Fruit fly (Drosophila melanogaster) whole organism, embryonic: Measurements from ENCODE around the gene Pdi.

ENCODE experiments used
- Ada2b ChIP-seq: fragments of 200-800 bp; sonication (Bioruptor generic); IDR thresholded peaks from 2 replicates; pipeline ENCODE4 v1.3.6; 2022; ENCODE audit warnings: missing biosample characterization, missing genetic modification characterization
- Atf-2 ChIP-seq: fragments of 200-800 bp; sonication (Bioruptor generic); optimal IDR thresholded peaks from 2 replicates; lab custom pipeline; 2016; ENCODE audit warnings: missing biosample characterization, missing genetic modification characterization
- Blimp-1 ChIP-seq: fragments of 200-800 bp; sonication (Bioruptor generic); optimal IDR thresholded peaks from 3 replicates; lab custom pipeline; 2018; ENCODE audit warnings: missing biosample characterization, missing genetic modification characterization, mild to moderate bottlenecking, moderate library complexity, missing genetic modification reagents
- BtbVII ChIP-seq: fragments of 200-800 bp; sonication (Bioruptor generic); optimal IDR thresholded peaks from 3 replicates; lab custom pipeline; 2017; ENCODE audit warnings: missing biosample characterization, mild to moderate bottlenecking, missing genetic modification characterization
- CG10209 ChIP-seq: fragments of 200-800 bp; sonication (Bioruptor generic); optimal IDR thresholded peaks from 3 replicates; lab custom pipeline; 2017; ENCODE audit warnings: missing biosample characterization, mild to moderate bottlenecking, missing genetic modification characterization, missing genetic modification reagents
- CG10565 ChIP-seq: fragments of 200-800 bp; sonication (Bioruptor generic); optimal IDR thresholded peaks from 3 replicates; lab custom pipeline; 2016; ENCODE audit warnings: missing biosample characterization, mild to moderate bottlenecking, missing genetic modification characterization
- CG1233 ChIP-seq: fragments of 200-800 bp; sonication (Bioruptor generic); optimal IDR thresholded peaks from 4 replicates; lab custom pipeline; 2018; ENCODE audit warnings: missing biosample characterization, mild to moderate bottlenecking, missing genetic modification characterization
- CG12659 ChIP-seq: fragments of 200-800 bp; sonication (Bioruptor generic); optimal IDR thresholded peaks from 3 replicates; lab custom pipeline; 2017; ENCODE audit warnings: mild to moderate bottlenecking, missing biosample characterization, missing genetic modification reagents, missing genetic modification characterization
- CG12942 ChIP-seq: fragments of 200-800 bp; sonication (Bioruptor generic); optimal IDR thresholded peaks from 3 replicates; lab custom pipeline; 2016; ENCODE audit warnings: missing biosample characterization, missing genetic modification characterization
- CG13424 ChIP-seq: fragments of 200-800 bp; sonication (Bioruptor generic); optimal IDR thresholded peaks from 2 replicates; lab custom pipeline; 2019; ENCODE audit warnings: missing biosample characterization, mild to moderate bottlenecking, missing genetic modification characterization, moderate library complexity
- CG13775 ChIP-seq: fragments of 200-800 bp; sonication (Bioruptor generic); optimal IDR thresholded peaks from 3 replicates; lab custom pipeline; 2017; ENCODE audit warnings: missing biosample characterization, mild to moderate bottlenecking, missing genetic modification characterization
- CG14710 ChIP-seq: fragments of 200-800 bp; sonication (Bioruptor generic); optimal IDR thresholded peaks from 3 replicates; lab custom pipeline; 2019; ENCODE audit warnings: missing biosample characterization, mild to moderate bottlenecking, missing genetic modification characterization, moderate library complexity
- CG15479 ChIP-seq: fragments of 200-800 bp; sonication (Bioruptor generic); optimal IDR thresholded peaks from 3 replicates; lab custom pipeline; 2019; ENCODE audit warnings: missing biosample characterization, mild to moderate bottlenecking, missing genetic modification characterization, moderate library complexity
- CG16813 ChIP-seq: fragments of 200-800 bp; sonication (Bioruptor generic); IDR thresholded peaks from 3 replicates; pipeline ENCODE4 v1.3.6; 2022; ENCODE audit warnings: missing biosample characterization, missing genetic modification characterization; ENCODE audit not compliant: partially characterized antibody
- CG17359 ChIP-seq: fragments of 200-800 bp; sonication (Bioruptor generic); optimal IDR thresholded peaks from 3 replicates; lab custom pipeline; 2018; ENCODE audit warnings: missing biosample characterization, mild to moderate bottlenecking, missing genetic modification characterization, moderate library complexity
- CG17385 ChIP-seq: fragments of 200-800 bp; sonication (Bioruptor generic); optimal IDR thresholded peaks from 3 replicates; lab custom pipeline; 2018; ENCODE audit warnings: missing biosample characterization, mild to moderate bottlenecking, missing genetic modification characterization
- CG18011 ChIP-seq: fragments of 200-800 bp; sonication (Bioruptor generic); optimal IDR thresholded peaks from 2 replicates; lab custom pipeline; 2017; ENCODE audit warnings: missing biosample characterization, missing genetic modification characterization, mild to moderate bottlenecking, moderate library complexity, missing genotype
- CG34422 ChIP-seq: fragments of 200-800 bp; sonication (Bioruptor generic); IDR thresholded peaks from 3 replicates; pipeline ENCODE4 v1.3.6; 2022; ENCODE audit warnings: missing biosample characterization, missing genetic modification characterization
- CG3995 ChIP-seq: fragments of 200-800 bp; sonication (Bioruptor generic); optimal IDR thresholded peaks from 3 replicates; lab custom pipeline; 2016; ENCODE audit warnings: missing biosample characterization, missing genetic modification characterization
- CG4404 ChIP-seq: fragments of 200-800 bp; sonication (Bioruptor generic); IDR thresholded peaks from 2 replicates; pipeline ENCODE4 v1.3.6; 2022; ENCODE audit warnings: missing biosample characterization, missing genetic modification characterization
- CG6254 ChIP-seq: fragments of 200-800 bp; sonication (Bioruptor generic); optimal IDR thresholded peaks from 3 replicates; lab custom pipeline; 2017; ENCODE audit warnings: mild to moderate bottlenecking, missing biosample characterization, missing genetic modification reagents, missing genetic modification characterization
- CG8290 ChIP-seq, 3 experiments: fragments of 200-800 bp; sonication (Bioruptor generic); optimal IDR thresholded peaks; 2 replicates each; lab custom pipeline; 2016 to 2019; ENCODE audit warnings: missing biosample characterization in 3 of 3, missing genetic modification characterization in 3 of 3, mild to moderate bottlenecking in 2 of 3, moderate library complexity in 1 of 3
- Deaf1 ChIP-seq: fragments of 200-800 bp; optimal IDR thresholded peaks from 3 replicates; lab custom pipeline; 2019; ENCODE audit warnings: missing biosample characterization, mild to moderate bottlenecking, missing genetic modification characterization, moderate library complexity
- Gsc ChIP-seq: fragments of 200-800 bp; sonication (Bioruptor generic); IDR thresholded peaks from 2 replicates; pipeline ENCODE4 v1.3.6; 2022; ENCODE audit warnings: missing biosample characterization, missing genetic modification characterization
- Lhr ChIP-seq: fragments of 200-800 bp; sonication (Bioruptor generic); optimal IDR thresholded peaks from 3 replicates; lab custom pipeline; 2017; ENCODE audit warnings: mild to moderate bottlenecking, missing biosample characterization, missing genetic modification reagents, missing genetic modification characterization
- NC2α ChIP-seq: fragments of 200-800 bp; sonication (Bioruptor generic); optimal IDR thresholded peaks from 2 replicates; lab custom pipeline; 2016; ENCODE audit warnings: missing biosample characterization, missing genetic modification characterization
- Sin3A ChIP-seq: fragments of >200 bp; optimal IDR thresholded peaks from 2 replicates; lab custom pipeline; 2018
- Ssrp ChIP-seq: fragments of 200-800 bp; sonication (Bioruptor generic); optimal IDR thresholded peaks from 2 replicates; lab custom pipeline; 2018; ENCODE audit warnings: missing biosample characterization, mild to moderate bottlenecking, missing genetic modification characterization, moderate library complexity
- bab2 ChIP-seq: fragments of 200-800 bp; sonication (Bioruptor generic); optimal IDR thresholded peaks from 2 replicates; lab custom pipeline; 2016; ENCODE audit warnings: missing biosample characterization, missing genetic modification characterization
- bigmax ChIP-seq: fragments of 200-800 bp; sonication (Bioruptor generic); optimal IDR thresholded peaks from 2 replicates; lab custom pipeline; 2018; ENCODE audit warnings: missing biosample characterization, mild to moderate bottlenecking, missing genetic modification characterization
- cad ChIP-seq: fragments of >200 bp; optimal IDR thresholded peaks from 2 replicates; lab custom pipeline; 2017; ENCODE audit warnings: missing biosample characterization, missing genetic modification characterization
- emc ChIP-seq: fragments of 200-800 bp; sonication (Bioruptor generic); optimal IDR thresholded peaks from 2 replicates; lab custom pipeline; 2016; ENCODE audit warnings: missing biosample characterization, missing genetic modification characterization
- gfzf ChIP-seq: fragments of 200-800 bp; sonication (Bioruptor generic); optimal IDR thresholded peaks from 2 replicates; lab custom pipeline; 2016; ENCODE audit warnings: missing biosample characterization, mild to moderate bottlenecking, missing genetic modification characterization, moderate library complexity
- gsb-n ChIP-seq: fragments of 200-800 bp; sonication (Bioruptor generic); optimal IDR thresholded peaks from 3 replicates; lab custom pipeline; 2018; ENCODE audit warnings: missing biosample characterization, mild to moderate bottlenecking, missing genetic modification characterization
- kay ChIP-seq: fragments of 200-800 bp; sonication (Bioruptor generic); optimal IDR thresholded peaks from 2 replicates; lab custom pipeline; 2016; ENCODE audit warnings: missing biosample characterization, missing genetic modification characterization
- kni ChIP-seq: fragments of 200-800 bp; sonication (Bioruptor generic); optimal IDR thresholded peaks from 3 replicates; lab custom pipeline; 2017; ENCODE audit warnings: mild to moderate bottlenecking, missing biosample characterization, missing genetic modification reagents, missing genetic modification characterization
- lola ChIP-seq, 3 experiments: fragments of >200 bp in 2 of 3; fragments of 200-800 bp in 1 of 3; sonication (Bioruptor generic) in 1 of 3; optimal IDR thresholded peaks; 2 replicates each; lab custom pipeline; 2017 to 2019; ENCODE audit warnings: missing biosample characterization in 3 of 3, missing genetic modification characterization in 3 of 3, mild to moderate bottlenecking in 1 of 3, moderate library complexity in 1 of 3
- maf-S ChIP-seq: fragments of 200-800 bp; sonication (Bioruptor generic); optimal IDR thresholded peaks from 2 replicates; lab custom pipeline; 2016; ENCODE audit warnings: missing biosample characterization, missing genetic modification characterization
- nom ChIP-seq: fragments of 200-800 bp; sonication (Bioruptor generic); optimal IDR thresholded peaks from 2 replicates; lab custom pipeline; 2017; ENCODE audit warnings: missing biosample characterization, missing genetic modification characterization, mild to moderate bottlenecking, moderate library complexity, missing genetic modification reagents
- phol ChIP-seq: fragments of 200-800 bp; sonication (Bioruptor generic); optimal IDR thresholded peaks from 3 replicates; lab custom pipeline; 2018; ENCODE audit warnings: missing biosample characterization, mild to moderate bottlenecking, missing genetic modification characterization, moderate library complexity
- pnt ChIP-seq: fragments of 200-800 bp; sonication (Bioruptor generic); optimal IDR thresholded peaks from 3 replicates; lab custom pipeline; 2016; ENCODE audit warnings: missing biosample characterization, missing genetic modification characterization
- sens ChIP-seq: fragments of 200-800 bp; sonication (Bioruptor generic); peaks from one replicate; lab custom pipeline; 2016; ENCODE audit warnings: missing biosample characterization, missing genetic modification characterization
- slou ChIP-seq: fragments of 200-800 bp; sonication (Bioruptor generic); optimal IDR thresholded peaks from 3 replicates; lab custom pipeline; 2016; ENCODE audit warnings: missing biosample characterization, missing genetic modification characterization
- sr ChIP-seq: fragments of 200-800 bp; sonication (Bioruptor generic); IDR thresholded peaks from 3 replicates; pipeline ENCODE4 v1.3.6; 2022; ENCODE audit warnings: missing biosample characterization, missing genetic modification characterization
- ssp ChIP-seq: fragments of 200-800 bp; sonication (Bioruptor generic); IDR thresholded peaks from 2 replicates; pipeline ENCODE4 v1.3.6; 2022; ENCODE audit warnings: missing biosample characterization, missing genetic modification characterization
- toy ChIP-seq: fragments of 200-800 bp; sonication (Bioruptor generic); IDR thresholded peaks from 2 replicates; pipeline ENCODE4 v1.3.6; 2022; ENCODE audit warnings: missing biosample characterization, missing genetic modification characterization
- trem ChIP-seq: fragments of 200-800 bp; optimal IDR thresholded peaks from 3 replicates; lab custom pipeline; 2019; ENCODE audit warnings: missing biosample characterization, mild to moderate bottlenecking, missing genetic modification characterization, moderate library complexity

Gene Pdi

DNA sequence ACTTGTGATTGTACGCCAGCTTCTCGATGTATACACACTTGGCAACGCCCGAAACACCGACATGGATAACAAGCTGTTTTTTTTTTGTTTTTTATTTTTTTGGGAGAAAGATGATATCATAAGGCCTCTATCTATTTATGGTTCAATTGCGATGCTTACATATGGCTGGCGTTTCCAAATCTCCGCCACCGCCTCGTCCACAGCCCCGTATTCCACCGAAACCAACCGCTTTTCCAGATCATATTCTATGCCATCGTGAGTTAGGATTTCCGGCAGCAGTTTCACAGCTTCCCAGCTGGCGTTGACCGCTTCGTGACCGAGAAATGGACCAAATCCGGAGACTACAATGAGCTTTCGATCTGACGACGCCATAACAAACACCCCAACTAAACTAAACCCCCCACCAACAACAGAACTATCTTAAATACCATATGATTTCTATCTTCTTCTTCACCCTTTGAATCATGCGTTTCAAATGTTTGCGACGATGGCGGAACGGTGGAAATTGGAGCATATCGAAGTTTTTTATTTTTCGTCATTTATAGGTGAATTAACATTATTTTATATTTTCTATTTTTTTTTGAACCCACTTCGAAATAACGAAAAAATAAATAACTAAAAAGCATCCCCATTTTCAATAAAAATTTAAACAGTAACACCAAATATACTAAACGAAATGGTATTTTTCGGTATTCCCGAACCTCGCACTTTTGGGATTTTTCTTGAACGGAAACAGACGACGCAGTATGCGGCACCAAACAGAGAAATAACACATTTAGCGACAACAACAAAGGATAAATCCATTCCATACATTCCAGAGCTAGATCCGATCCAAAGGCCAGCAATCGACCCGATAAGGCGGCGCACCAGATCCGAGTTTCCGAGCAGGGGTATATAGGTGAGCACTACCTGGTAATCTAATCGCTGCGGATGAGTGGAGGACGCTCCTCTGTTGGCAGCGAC lies 1.3 kb upstream of the Pdi start, which contains the start of the genes CG32147 and Pex3 (continued):
- TF ChIP-seq CG12942 (GFP tag; lab: Kevin White, UChicago) (no peak), CG1233 (GFP tag; lab: Kevin White, UChicago) (no peak), trem (peak; percentile 66), CG10209 (no peak), bab2 (GFP tag; lab: Kevin White, UChicago) (no peak), Gsc (GFP tag; lab: Robert Waterston, UW) (no peak), CG8290 (GFP tag; optimal IDR thresholded peaks at IDR 0.05; lab: Kevin White, UChicago) (peak; percentile 8), CG8290 (tag; optimal IDR thresholded peaks at IDR 0.05; lab: Kevin White, UChicago) (peak in 1 of 2 experiments; percentile 33), CG17385 (GFP tag; lab: Kevin White, UChicago) (peak; percentile 97), Ssrp (tag; lab: Kevin White, UChicago) (no peak), CG13775 (GFP tag; lab: Kevin White, UChicago) (no peak), Atf-2 (GFP tag; lab: Kevin White, UChicago) (no peak), gfzf (GFP tag; lab: Kevin White, UChicago) (peak; percentile 89), CG17359 (tag; lab: Kevin White, UChicago) (no peak), Deaf1 (tag; lab: Kevin White, UChicago) (peak; percentile 32), pnt (no peak), Blimp-1 (GFP tag; lab: Kevin White, UChicago) (no peak), CG14710 (tag; lab: Kevin White, UChicago) (peak; percentile 77), CG15479 (GFP tag; lab: Kevin White, UChicago) (no peak), CG3995 (GFP tag; lab: Kevin White, UChicago) (peak; percentile 6), gsb-n (tag; lab: Kevin White, UChicago) (peak; percentile 27), sens (GFP tag; lab: Kevin White, UChicago) (peak; percentile 69), CG4404 (no peak), toy (no peak), BtbVII (GFP tag; lab: Kevin White, UChicago) (peak; percentile 20), Ada2b (GFP tag; lab: Robert Waterston, UW) (no peak), sr (GFP tag; lab: Robert Waterston, UW) (no peak), CG16813 (GFP tag; lab: Robert Waterston, UW) (0 out of 3 replicates have a peak, but pooled peaks have one; percentile 10), lola (GFP tag; optimal IDR thresholded peaks at IDR 0.05; lab: Kevin White, UChicago) (peak in 1 of 3 experiments; percentile 9), CG10565 (no peak), bigmax (GFP tag; lab: Kevin White, UChicago) (peak; percentile 3), slou (GFP tag; lab: Kevin White, UChicago) (no peak), kay (GFP tag; lab: Kevin White, UChicago) (peak; percentile 70), maf-S (GFP tag; lab: Kevin White, UChicago) (no peak), CG6254 (GFP tag; lab: Kevin White, UChicago) (peak; percentile 12), phol (tag; lab: Kevin White, UChicago) (peak; percentile 63), CG12659 (GFP tag; lab: Kevin White, UChicago) (peak; percentile 81), NC2α (GFP tag; lab: Kevin White, UChicago) (no peak), CG13424 (tag; lab: Kevin White, UChicago) (no peak), emc (no peak), Lhr (GFP tag; lab: Kevin White, UChicago) (peak; percentile 56), cad (no peak), kni (peak; percentile 25), ssp (no peak), CG34422 (GFP tag; lab: Robert Waterston, UW) (peak; percentile 74; the same call in 1 of the 3 replicates), nom (peak; percentile 17), Sin3A (lab: Kevin White, UChicago) (peak; percentile 79), CG18011 (GFP tag; lab: Kevin White, UChicago) (no peak)
